Worm (Caenorhabditis elegans): ENCODE data around the gene uev-2.

ce11 chrIII:5543050-5543449 lies 39.9 kb upstream of the uev-2 start, which contains the start of gene D1044.6:
- TF ChIP-seq lin-39 (tag; optimal IDR thresholded peaks at IDR 0.05), result no peak
- TF ChIP-seq jun-1 (tag; optimal IDR thresholded peaks at IDR 0.05), result no peak
- no peak for TF ChIP-seq unc-62 (GFP tag; optimal IDR thresholded peaks at IDR 0.05 in 1 of 2)
- TF ChIP-seq unc-62 (tag; optimal IDR thresholded peaks at IDR 0.05), result no peak
- TF ChIP-seq nhr-11 (tag; optimal IDR thresholded peaks at IDR 0.05), result no peak
- no peak for TF ChIP-seq ceh-32 (tag; optimal IDR thresholded peaks at IDR 0.05; ENCODE audit: poor library complexity)
- no peak for TF ChIP-seq snpc-4 (tag; optimal IDR thresholded peaks at IDR 0.05)
- TF ChIP-seq egl-27 (tag; optimal IDR thresholded peaks at IDR 0.05), result no peak
- TF ChIP-seq F44E2.7 (GFP tag; IDR thresholded peaks at IDR 0.05), result no peak
- no peak for TF ChIP-seq aly-2 (tag; optimal IDR thresholded peaks at IDR 0.05)
- TF ChIP-seq ZK337.2 (GFP tag; IDR thresholded peaks at IDR 0.05), result no peak
- no peak for TF ChIP-seq daf-19 (GFP tag; conservative IDR thresholded peaks at IDR 0.05)
- TF ChIP-seq nhr-28 (tag; optimal IDR thresholded peaks at IDR 0.05), result no peak
- no peak for TF ChIP-seq lin-15B (tag; optimal IDR thresholded peaks at IDR 0.05)
- no peak for TF ChIP-seq R02D3.7 (tag; optimal IDR thresholded peaks at IDR 0.05)
